Worm (Caenorhabditis elegans) whole organism, mixed stage, embryonic: ENCODE measurements around the gene ZK813.5.

Source experiments
- blmp-1 ChIP-seq: fragments of 150-350 bp; optimal IDR thresholded peaks from 2 replicates; lab custom pipeline; 2014; ENCODE audit warnings: missing biosample characterization, missing genetic modification characterization
- ceh-43 ChIP-seq: fragments of 200-800 bp; sonication (Bioruptor generic); optimal IDR thresholded peaks from 2 replicates; lab custom pipeline; 2018; ENCODE audit warnings: mild to moderate bottlenecking, missing genetic modification characterization, moderate library complexity, missing compliant biosample characterization
- elt-1 ChIP-seq: sonication (generic microtip); optimal IDR thresholded peaks from 2 replicates; lab custom pipeline; 2017; ENCODE audit warnings: missing genetic modification characterization, mild to moderate bottlenecking, missing compliant biosample characterization, antibody characterized with exemption, moderate library complexity, borderline replicate concordance; ENCODE audit not compliant: insufficient read depth
- mls-2 ChIP-seq: sonication (generic microtip); optimal IDR thresholded peaks from 2 replicates; lab custom pipeline; 2016; ENCODE audit warnings: mild to moderate bottlenecking, missing genetic modification characterization, moderate library complexity, missing compliant biosample characterization
- tbx-8 ChIP-seq: fragments of 200-800 bp; sonication (Bioruptor generic); optimal IDR thresholded peaks from 2 replicates; lab custom pipeline; 2018; ENCODE audit warnings: mild to moderate bottlenecking, missing genetic modification characterization, moderate library complexity, missing compliant biosample characterization
- unc-62 ChIP-seq: fragments of 150-350 bp; optimal IDR thresholded peaks from 2 replicates; lab custom pipeline; 2014; ENCODE audit warnings: missing biosample characterization, missing genetic modification reagents, missing genetic modification characterization

ce11 chrX:3451122-3451521, at the start of gene ZK813.5:
- TF ChIP-seq mls-2 (tag; lab: Kevin White, UChicago) = no peak
- no peak for TF ChIP-seq unc-62 (GFP tag; lab: Kevin White, UChicago)
- no peak for TF ChIP-seq blmp-1
- TF ChIP-seq tbx-8 = no peak
- TF ChIP-seq ceh-43 (GFP tag; lab: Kevin White, UChicago) = no peak
- TF ChIP-seq elt-1 (tag; lab: Kevin White, UChicago) = no peak
